Fruit fly (Drosophila melanogaster) ovary, adult (tissue): Measurements from ENCODE around the gene CG10298.

ENCODE experiments used
- CG17801 ChIP-seq: fragments of 200-800 bp; optimal IDR thresholded peaks from 2 replicates; lab custom pipeline; 2019; ENCODE audit warnings: missing biosample characterization, mild to moderate bottlenecking, missing genetic modification characterization, moderate library complexity; ENCODE audit not compliant: partially characterized antibody

Gene CG10298

dm6 chr3R:6342702-6343101 lies at the start of gene CG10298:
CG10298 (plus strand) TSS chr3R:6343002.
- TF ChIP-seq CG17801 (GFP tag; lab: Kevin White, UChicago): no peak

dm6 chr3R:6294046-6294445 lies 48.8 kb upstream of the CG10298 start:
- no peak for TF ChIP-seq CG17801 (GFP tag; lab: Kevin White, UChicago)

- TF ChIP-seq CG17801 (GFP tag; lab: Kevin White, UChicago): no peak
Measured at dm6 chr3R:6297164-6297563, 45.6 kb upstream of the CG10298 start.

dm6 chr3R:6298828-6299227 lies 44.0 kb upstream of the CG10298 start, which contains the start of gene Osi14:
Osi14 (plus strand) TSS chr3R:6299128.
- TF ChIP-seq CG17801 (GFP tag; lab: Kevin White, UChicago): no peak

dm6 chr3R:6301257-6301839 lies 41.5 kb upstream of the CG10298 start, which contains the start of gene Osi15:
Osi15 (plus strand) TSS chr3R:6301804.
- TF ChIP-seq CG17801 (GFP tag; lab: Kevin White, UChicago): no peak

dm6 chr3R:6303738-6304137 lies 39.1 kb upstream of the CG10298 start, which contains the start of gene CG46396:
CG46396 (plus strand) TSS chr3R:6304038.
- TF ChIP-seq CG17801 (GFP tag; lab: Kevin White, UChicago): no peak

- no peak for TF ChIP-seq CG17801 (GFP tag; lab: Kevin White, UChicago)
Measured at dm6 chr3R:6304947-6305346, 37.9 kb upstream of the CG10298 start, which contains the start of gene Osi16. Osi16 (plus strand) TSS chr3R:6305247.

dm6 chr3R:6306584-6306983 lies 36.2 kb upstream of the CG10298 start, which contains the start of gene CG46026:
CG46026 (plus strand) TSS chr3R:6306884.
- no peak for TF ChIP-seq CG17801 (GFP tag; lab: Kevin White, UChicago)

dm6 chr3R:6309676-6310075 lies 33.1 kb upstream of the CG10298 start, which contains the start of gene CG31560:
CG31560 (plus strand) TSS chr3R:6309976.
- TF ChIP-seq CG17801 (GFP tag; lab: Kevin White, UChicago): no peak

dm6 chr3R:6311641-6312259 lies 31.1 kb upstream of the CG10298 start, which contains the start of gene Osi17:
Osi17 (plus strand) TSS chr3R:6311772.
- TF ChIP-seq CG17801 (GFP tag; lab: Kevin White, UChicago): no peak

- no peak for TF ChIP-seq CG17801 (GFP tag; lab: Kevin White, UChicago)
Measured at dm6 chr3R:6315078-6315477, 27.7 kb upstream of the CG10298 start.

dm6 chr3R:6329774-6330298 lies 13.0 kb upstream of the CG10298 start, which contains the start of gene Osi18:
Osi18 (plus strand) TSS chr3R:6330248.
- no peak for TF ChIP-seq CG17801 (GFP tag; lab: Kevin White, UChicago)

dm6 chr3R:6334906-6335433 lies 7.8 kb upstream of the CG10298 start, which contains the start of gene Osi19:
Osi19 (plus strand) TSS chr3R:6335362.
- no peak for TF ChIP-seq CG17801 (GFP tag; lab: Kevin White, UChicago)

- TF ChIP-seq CG17801 (GFP tag; lab: Kevin White, UChicago): no peak
Measured at dm6 chr3R:6337397-6337796, 5.4 kb upstream of the CG10298 start.

dm6 chr3R:6339795-6340194 lies 3.0 kb upstream of the CG10298 start, which contains the start of gene Osi20:
Osi20 (plus strand) TSS chr3R:6340095.
- no peak for TF ChIP-seq CG17801 (GFP tag; lab: Kevin White, UChicago)
